Worm (Caenorhabditis elegans): ENCODE measurements around the gene mtm-9.

mtm-9 gene

DNA sequence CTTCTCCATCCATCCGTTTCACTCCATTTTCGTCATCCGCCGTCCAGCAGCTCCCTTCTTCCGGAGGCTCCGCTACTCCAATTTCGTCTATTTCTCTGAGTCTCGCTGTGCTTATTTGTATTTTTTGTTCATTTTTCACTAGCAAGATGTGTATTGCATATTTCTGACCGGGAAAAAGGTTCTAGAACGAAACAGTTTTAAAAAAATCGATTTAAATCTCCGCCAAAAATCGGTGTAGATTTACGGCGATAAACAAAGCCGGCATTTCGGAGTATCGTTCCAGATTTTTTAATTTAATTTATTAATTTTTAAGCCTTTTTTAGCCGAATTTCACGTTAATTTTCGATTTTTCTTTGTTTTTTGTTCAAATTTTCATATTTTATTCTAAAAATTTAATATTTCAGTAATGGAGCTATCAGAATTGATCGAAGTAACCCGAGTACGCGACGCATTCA lies at the start of gene mtm-9 (continued):
- TF ChIP-seq fos-1 (tag; optimal IDR thresholded peaks at IDR 0.05) (no peak), lir-3 (tag; optimal IDR thresholded peaks at IDR 0.05; ENCODE audit: poor library complexity) (no peak), F16B12.6 (tag; optimal IDR thresholded peaks at IDR 0.05) (no peak), pqm-1 (tag; optimal IDR thresholded peaks at IDR 0.05) (no peak), C34B4.2 (tag; optimal IDR thresholded peaks at IDR 0.05) (no peak), lin-13 (GFP tag; optimal IDR thresholded peaks at IDR 0.05) (peak; percentile 10), C16A3.4 (tag; optimal IDR thresholded peaks at IDR 0.05) (peak; percentile 43), alr-1 (tag; optimal IDR thresholded peaks at IDR 0.05; ENCODE audit: borderline replicate concordance) (no peak), tbx-2 (tag; optimal IDR thresholded peaks at IDR 0.05) (peak; percentile 36), mep-1 (tag; optimal IDR thresholded peaks at IDR 0.05) (peak; percentile 42), nhr-237 (tag; optimal IDR thresholded peaks at IDR 0.05) (no peak), swsn-7 (tag; optimal IDR thresholded peaks at IDR 0.05) (peak; percentile 40), skn-1 (tag; optimal IDR thresholded peaks at IDR 0.05) (peak; percentile 46), irx-1 (tag; optimal IDR thresholded peaks at IDR 0.05) (peak; percentile 46), unc-98 (GFP tag; IDR thresholded peaks at IDR 0.05) (no peak), hlh-4 (tag; optimal IDR thresholded peaks at IDR 0.05) (no peak), ceh-63 (GFP tag; optimal IDR thresholded peaks at IDR 0.05) (no peak), pax-3 (tag; optimal IDR thresholded peaks at IDR 0.05) (no peak), aly-2 (tag; optimal IDR thresholded peaks at IDR 0.05) (no peak), rnt-1 (tag; optimal IDR thresholded peaks at IDR 0.05) (no peak), elt-3 (tag; optimal IDR thresholded peaks at IDR 0.05) (peak in 1 of 6 experiments; percentile 57), isw-1 (GFP tag; IDR thresholded peaks at IDR 0.05) (peak; percentile 27), elt-2 (tag; optimal IDR thresholded peaks at IDR 0.05) (no peak), nhr-71 (tag; optimal IDR thresholded peaks at IDR 0.05) (no peak), hpl-2 (GFP tag; optimal IDR thresholded peaks at IDR 0.05) (no peak), unc-62 (GFP tag; optimal IDR thresholded peaks at IDR 0.05) (no peak), nhr-19 (GFP tag; conservative IDR thresholded peaks at IDR 0.05) (peak; percentile 32; the same call in 1 of the 2 replicates), sptf-1 (tag; optimal IDR thresholded peaks at IDR 0.05) (no peak), ets-5 (GFP tag; IDR thresholded peaks at IDR 0.05) (no peak), ceh-90 (tag; optimal IDR thresholded peaks at IDR 0.05) (no peak), zip-4 (GFP tag; optimal IDR thresholded peaks at IDR 0.05) (no peak)

- TF ChIP-seq nhr-85 (tag): peak; percentile 65
- no peak for TF ChIP-seq nhr-84 (tag; optimal IDR thresholded peaks at IDR 0.05)
- TF ChIP-seq mep-1 (tag; optimal IDR thresholded peaks at IDR 0.05): peak; percentile 12
- TF ChIP-seq blmp-1 (tag; optimal IDR thresholded peaks at IDR 0.05): peak; percentile 72
These were observed 49.7 kb upstream of the mtm-9 start for ce11 chrV:3693657-3694056.

DNA sequence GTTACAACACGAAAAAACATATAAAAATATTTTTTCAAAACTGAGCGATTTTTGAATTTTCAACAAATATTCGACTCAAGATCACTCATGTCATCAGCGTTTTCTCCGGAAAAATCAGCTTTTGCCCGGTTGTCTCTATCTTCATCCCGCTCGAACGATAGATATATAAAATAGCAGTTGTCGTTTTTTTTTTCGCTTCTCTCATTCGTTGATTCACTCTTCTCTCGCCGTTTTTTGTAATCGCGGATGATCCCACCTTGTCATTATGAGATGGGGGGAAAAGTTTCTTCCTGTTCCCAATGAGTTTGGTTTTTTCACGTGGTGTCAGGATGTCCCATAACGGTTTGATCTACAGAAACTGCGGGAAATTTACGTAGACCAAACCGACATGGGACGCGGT lies 48.1 kb upstream of the mtm-9 start:
- TF ChIP-seq lin-14 (GFP tag; optimal IDR thresholded peaks at IDR 0.05) (peak; percentile 57), mep-1 (tag; optimal IDR thresholded peaks at IDR 0.05) (no peak), unc-130 (tag; optimal IDR thresholded peaks at IDR 0.05) (peak; percentile 21), snu-23 (GFP tag; optimal IDR thresholded peaks at IDR 0.05) (peak; percentile 10), blmp-1 (tag; optimal IDR thresholded peaks at IDR 0.05) (peak; percentile 27), efl-1 (optimal IDR thresholded peaks at IDR 0.05) (no peak), efl-1 (GFP tag; optimal IDR thresholded peaks at IDR 0.05 in 1 of 2) (peak in 1 of 2 experiments; percentile 68), rnt-1 (tag; optimal IDR thresholded peaks at IDR 0.05) (peak; percentile 45), alr-1 (tag; optimal IDR thresholded peaks at IDR 0.05; ENCODE audit: borderline replicate concordance) (no peak), tlp-1 (tag; optimal IDR thresholded peaks at IDR 0.05) (no peak), lin-15B (tag; optimal IDR thresholded peaks at IDR 0.05) (no peak), lsy-2 (tag; optimal IDR thresholded peaks at IDR 0.05) (peak in 1 of 2 experiments; percentile 13), nhr-71 (tag; optimal IDR thresholded peaks at IDR 0.05) (peak; percentile 43)
